Fruit fly (Drosophila melanogaster) Kc167 (cell line): ENCODE measurements around the gene CG7509.

Experiments
- Myc ChIP-seq: fragments of >200 bp; optimal IDR thresholded peaks from 2 replicates; lab custom pipeline; 2017; ENCODE audit warnings: missing external identifiers
- Sin3A ChIP-seq: fragments of >200 bp; optimal IDR thresholded peaks from 2 replicates; lab custom pipeline; 2018; ENCODE audit warnings: missing external identifiers
- h ChIP-seq: fragments of >200 bp; optimal IDR thresholded peaks from 3 replicates; lab custom pipeline; 2018; ENCODE audit warnings: missing external identifiers
- insv ChIP-seq: fragments of >200 bp; optimal IDR thresholded peaks from 3 replicates; lab custom pipeline; 2018; ENCODE audit warnings: missing external identifiers
- psq ChIP-seq: fragments of >200 bp; optimal IDR thresholded peaks from 2 replicates; lab custom pipeline; 2017; ENCODE audit warnings: missing external identifiers
- ttk ChIP-seq: sonication (Bioruptor generic); optimal IDR thresholded peaks from 2 replicates; lab custom pipeline; 2017; ENCODE audit warnings: missing external identifiers

DNA sequence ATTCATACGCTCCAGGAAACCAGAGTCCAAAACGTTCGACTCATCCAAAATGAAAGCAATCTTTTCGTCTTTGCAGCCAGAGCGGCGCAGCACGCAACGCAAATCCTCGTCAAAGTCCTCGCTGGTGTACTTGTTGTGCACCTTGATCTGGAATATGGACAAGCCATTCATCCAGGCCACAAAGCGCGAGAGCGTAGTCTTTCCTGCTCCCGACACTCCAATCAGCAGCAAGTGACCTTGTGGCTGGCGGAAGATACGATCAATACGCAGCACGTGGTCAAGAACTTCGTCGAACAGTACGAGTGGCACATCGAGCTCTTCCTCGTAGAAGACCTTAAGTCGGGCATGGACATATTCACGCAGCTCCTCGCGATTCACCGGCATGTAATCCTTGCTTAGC, 9.1 kb upstream of the CG7509 start:
- TF ChIP-seq ttk (lab: Kevin White, UChicago) (no peak), Myc (lab: Kevin White, UChicago) (no peak), insv (lab: Kevin White, UChicago) (no peak), h (no peak), Sin3A (lab: Kevin White, UChicago) (no peak), psq (lab: Kevin White, UChicago) (no peak)
